Worm (Caenorhabditis elegans): ENCODE data around the gene npr-20.

DNA sequence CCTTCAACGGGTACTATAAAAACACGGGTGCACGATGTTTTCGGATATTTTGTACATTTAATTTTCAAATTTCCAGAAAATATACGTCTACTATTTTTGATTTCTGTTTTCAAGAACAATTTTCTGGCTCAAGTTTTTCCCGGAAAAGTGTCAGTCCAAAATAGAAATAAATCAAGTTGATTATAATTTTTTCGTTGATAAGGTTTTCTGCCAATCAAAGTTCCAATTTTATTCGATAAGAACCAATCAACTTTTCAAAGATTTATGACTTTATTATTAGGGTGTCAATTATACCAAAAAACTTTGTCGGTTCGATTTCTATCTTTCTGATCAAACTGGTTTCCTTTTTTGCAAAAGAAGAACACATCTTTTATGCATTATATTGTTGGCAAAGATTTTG, 49.7 kb upstream of the npr-20 start:
- TF ChIP-seq ceh-20 (GFP tag; IDR thresholded peaks at IDR 0.05) (peak; percentile 68; the same call in 1 of the 2 replicates), daf-12 (tag; optimal IDR thresholded peaks at IDR 0.05) (no peak), unc-62 (GFP tag; optimal IDR thresholded peaks at IDR 0.05 in 1 of 2) (no peak), unc-62 (tag; optimal IDR thresholded peaks at IDR 0.05) (no peak), daf-19 (GFP tag; conservative IDR thresholded peaks at IDR 0.05) (no peak), aha-1 (tag) (no peak)
